Worm (Caenorhabditis elegans) whole organism, late embryonic: ENCODE measurements around the gene E02H1.1.

Experiments
- C08G9.2 ChIP-seq: sonication (generic microtip); optimal IDR thresholded peaks from 2 replicates; lab custom pipeline; 2016; ENCODE audit warnings: mild to moderate bottlenecking, missing genetic modification characterization, moderate library complexity, missing compliant biosample characterization
- C38D4.7 ChIP-seq: fragments of 200-800 bp; sonication (Bioruptor generic); optimal IDR thresholded peaks from 2 replicates; lab custom pipeline; 2018; ENCODE audit warnings: mild to moderate bottlenecking, missing genetic modification characterization, moderate library complexity, missing compliant biosample characterization
- F13H6.1 ChIP-seq: sonication (generic microtip); optimal IDR thresholded peaks from 2 replicates; lab custom pipeline; 2016; ENCODE audit warnings: missing genetic modification characterization, missing compliant biosample characterization
- K09A11.1 ChIP-seq: sonication (generic microtip); optimal IDR thresholded peaks from 2 replicates; lab custom pipeline; 2017; ENCODE audit warnings: antibody characterized with exemption, mild to moderate bottlenecking, missing genetic modification characterization, missing compliant biosample characterization; ENCODE audit not compliant: insufficient read depth
- T23F11.4 ChIP-seq: fragments of 200-800 bp; sonication (Bioruptor generic); optimal IDR thresholded peaks from 2 replicates; lab custom pipeline; 2018; ENCODE audit warnings: mild to moderate bottlenecking, missing genetic modification characterization, missing compliant biosample characterization
- Y22D7AL.16 ChIP-seq: sonication (generic microtip); optimal IDR thresholded peaks from 2 replicates; lab custom pipeline; 2016; ENCODE audit warnings: missing genetic modification characterization, missing compliant biosample characterization
- ceh-14 ChIP-seq: sonication (generic microtip); optimal IDR thresholded peaks from 2 replicates; lab custom pipeline; 2016; ENCODE audit warnings: missing genotype, missing genetic modification characterization, missing compliant biosample characterization
- ceh-18 ChIP-seq: sonication (generic microtip); optimal IDR thresholded peaks from 2 replicates; lab custom pipeline; 2016; ENCODE audit warnings: missing genetic modification characterization, missing compliant biosample characterization
- ceh-19 ChIP-seq: fragments of 200-800 bp; sonication (Bioruptor generic); optimal IDR thresholded peaks from 2 replicates; lab custom pipeline; 2018; ENCODE audit warnings: mild to moderate bottlenecking, missing genetic modification characterization, missing compliant biosample characterization
- ceh-2 ChIP-seq: sonication (generic microtip); optimal IDR thresholded peaks from 2 replicates; lab custom pipeline; 2016; ENCODE audit warnings: missing genotype, missing genetic modification characterization, missing compliant biosample characterization
- ceh-22 ChIP-seq: sonication (generic microtip); optimal IDR thresholded peaks from 2 replicates; lab custom pipeline; 2017; ENCODE audit warnings: missing biosample characterization, missing genetic modification characterization
- ceh-24 ChIP-seq: sonication (generic microtip); optimal IDR thresholded peaks from 2 replicates; lab custom pipeline; 2016; ENCODE audit warnings: mild to moderate bottlenecking, missing genetic modification characterization, missing compliant biosample characterization
- ceh-30 ChIP-seq: fragments of 150-350 bp; optimal IDR thresholded peaks from 2 replicates; lab custom pipeline; 2014; ENCODE audit warnings: missing biosample characterization, missing genetic modification characterization
- ceh-31 ChIP-seq: sonication (generic microtip); optimal IDR thresholded peaks from 2 replicates; lab custom pipeline; 2016; ENCODE audit warnings: missing genetic modification characterization, missing compliant biosample characterization
- ceh-48 ChIP-seq: sonication (generic microtip); optimal IDR thresholded peaks from 2 replicates; lab custom pipeline; 2016; ENCODE audit warnings: missing genetic modification characterization, inconsistent platforms, missing compliant biosample characterization
- ceh-6 ChIP-seq: fragments of 200-800 bp; sonication (Bioruptor generic); optimal IDR thresholded peaks from 2 replicates; lab custom pipeline; 2018; ENCODE audit warnings: mild to moderate bottlenecking, missing genetic modification characterization, missing compliant biosample characterization
- ceh-9 ChIP-seq: sonication (generic microtip); optimal IDR thresholded peaks from 2 replicates; lab custom pipeline; 2016; ENCODE audit warnings: mild to moderate bottlenecking, missing genetic modification characterization, inconsistent platforms, missing compliant biosample characterization
- che-1 ChIP-seq: sonication (generic microtip); optimal IDR thresholded peaks from 2 replicates; lab custom pipeline; 2016; ENCODE audit warnings: mild to moderate bottlenecking, missing genetic modification characterization, missing compliant biosample characterization
- dmd-4 ChIP-seq: sonication (generic microtip); optimal IDR thresholded peaks from 2 replicates; lab custom pipeline; 2016; ENCODE audit warnings: borderline replicate concordance, missing genetic modification characterization, missing compliant biosample characterization
- dve-1 ChIP-seq: sonication (generic microtip); optimal IDR thresholded peaks from 2 replicates; lab custom pipeline; 2017; ENCODE audit warnings: antibody characterized with exemption, mild to moderate bottlenecking, missing genetic modification characterization, missing compliant biosample characterization
- elt-4 ChIP-seq: sonication (generic microtip); optimal IDR thresholded peaks from 2 replicates; lab custom pipeline; 2016; ENCODE audit warnings: missing genetic modification characterization, missing compliant biosample characterization
- fkh-6 ChIP-seq: sonication (generic microtip); optimal IDR thresholded peaks from 2 replicates; lab custom pipeline; 2016; ENCODE audit warnings: missing genetic modification characterization, missing compliant biosample characterization
- hlh-13 ChIP-seq: fragments of 200-800 bp; sonication (Bioruptor generic); optimal IDR thresholded peaks from 2 replicates; lab custom pipeline; 2018; ENCODE audit warnings: mild to moderate bottlenecking, missing genetic modification characterization, missing compliant biosample characterization
- hlh-15 ChIP-seq: sonication (generic microtip); optimal IDR thresholded peaks from 2 replicates; lab custom pipeline; 2016; ENCODE audit warnings: missing genetic modification characterization, missing compliant biosample characterization
- hlh-30 ChIP-seq: sonication (generic microtip); optimal IDR thresholded peaks from 2 replicates; lab custom pipeline; 2017; ENCODE audit warnings: antibody characterized with exemption, missing genetic modification characterization, missing compliant biosample characterization; ENCODE audit not compliant: insufficient read depth
- hlh-8 ChIP-seq: sonication (generic microtip); optimal IDR thresholded peaks from 2 replicates; lab custom pipeline; 2016; ENCODE audit warnings: missing genotype, missing genetic modification characterization, missing compliant biosample characterization
- lim-6 ChIP-seq: sonication (generic microtip); optimal IDR thresholded peaks from 2 replicates; lab custom pipeline; 2016; ENCODE audit warnings: missing genetic modification characterization, missing compliant biosample characterization
- lin-11 ChIP-seq: fragments of 200-800 bp; sonication (Bioruptor generic); optimal IDR thresholded peaks from 2 replicates; lab custom pipeline; 2018; ENCODE audit warnings: mild to moderate bottlenecking, missing genetic modification characterization, missing compliant biosample characterization
- madf-2 ChIP-seq: sonication (generic microtip); optimal IDR thresholded peaks from 2 replicates; lab custom pipeline; 2017; ENCODE audit warnings: missing genetic modification characterization, missing compliant biosample characterization
- mec-3 ChIP-seq: sonication (generic microtip); optimal IDR thresholded peaks from 2 replicates; lab custom pipeline; 2016; ENCODE audit warnings: borderline replicate concordance, missing genetic modification characterization, missing compliant biosample characterization
- nfya-1 ChIP-seq: sonication (generic microtip); optimal IDR thresholded peaks from 2 replicates; lab custom pipeline; 2017; ENCODE audit warnings: missing genetic modification characterization, mild to moderate bottlenecking, missing compliant biosample characterization, antibody characterized with exemption, moderate library complexity
- nhr-11 ChIP-seq: fragments of 150-350 bp; optimal IDR thresholded peaks from 2 replicates; lab custom pipeline; 2014; ENCODE audit warnings: missing biosample characterization, missing genetic modification characterization
- nhr-232 ChIP-seq: sonication (generic microtip); optimal IDR thresholded peaks from 2 replicates; lab custom pipeline; 2016; ENCODE audit warnings: missing genetic modification characterization, missing compliant biosample characterization
- npax-4 ChIP-seq: sonication (generic microtip); optimal IDR thresholded peaks from 2 replicates; lab custom pipeline; 2016; ENCODE audit warnings: missing genetic modification characterization, missing compliant biosample characterization
- pat-9 ChIP-seq: fragments of 200-800 bp; sonication (Bioruptor generic); optimal IDR thresholded peaks from 2 replicates; lab custom pipeline; 2018; ENCODE audit warnings: mild to moderate bottlenecking, missing genetic modification characterization, moderate library complexity, missing compliant biosample characterization
- pax-1 ChIP-seq: fragments of 150-350 bp; optimal IDR thresholded peaks from 2 replicates; lab custom pipeline; 2014; ENCODE audit warnings: missing biosample characterization, missing genetic modification characterization
- pha-2 ChIP-seq: sonication (generic microtip); optimal IDR thresholded peaks from 2 replicates; lab custom pipeline; 2017; ENCODE audit warnings: mild to moderate bottlenecking, missing genetic modification characterization, missing compliant biosample characterization
- pha-4 ChIP-seq: fragments of 150-350 bp; optimal IDR thresholded peaks from 2 replicates; lab custom pipeline; 2018; ENCODE audit warnings: missing biosample characterization, missing genetic modification reagents, missing genetic modification characterization
- pros-1 ChIP-seq: fragments of 150-350 bp; optimal IDR thresholded peaks from 2 replicates; lab custom pipeline; 2014; ENCODE audit warnings: missing biosample characterization, missing genetic modification reagents, missing genetic modification characterization
- ref-2 ChIP-seq: sonication (generic microtip); optimal IDR thresholded peaks from 2 replicates; lab custom pipeline; 2016; ENCODE audit warnings: missing genetic modification characterization, missing compliant biosample characterization
- sdc-2 ChIP-seq: sonication (generic microtip); optimal IDR thresholded peaks from 2 replicates; lab custom pipeline; 2016; ENCODE audit warnings: missing genotype, missing genetic modification characterization, missing compliant biosample characterization
- sox-2 ChIP-seq: fragments of 200-800 bp; sonication (Bioruptor generic); IDR thresholded peaks from 2 replicates; pipeline ENCODE4 v1.3.6; 2022; ENCODE audit warnings: missing genetic modification reagents, missing genetic modification characterization, missing compliant biosample characterization
- sox-4 ChIP-seq: sonication (generic microtip); optimal IDR thresholded peaks from 2 replicates; lab custom pipeline; 2017; ENCODE audit warnings: mild to moderate bottlenecking, missing genetic modification characterization, inconsistent platforms, missing compliant biosample characterization
- syd-9 ChIP-seq: sonication (generic microtip); optimal IDR thresholded peaks from 2 replicates; lab custom pipeline; 2016; ENCODE audit warnings: mild to moderate bottlenecking, missing genetic modification characterization, moderate library complexity, missing compliant biosample characterization
- tbx-2 ChIP-seq: sonication (generic microtip); optimal IDR thresholded peaks from 2 replicates; lab custom pipeline; 2016; ENCODE audit warnings: missing genetic modification characterization, missing compliant biosample characterization
- tbx-7 ChIP-seq: sonication (generic microtip); optimal IDR thresholded peaks from 2 replicates; lab custom pipeline; 2016; ENCODE audit warnings: missing genotype, missing genetic modification characterization, missing compliant biosample characterization
- unc-55 ChIP-seq: sonication (generic microtip); optimal IDR thresholded peaks from 2 replicates; lab custom pipeline; 2017; ENCODE audit warnings: missing biosample characterization, missing genetic modification reagents, missing genetic modification characterization
- unc-86 ChIP-seq: sonication (generic microtip); optimal IDR thresholded peaks from 2 replicates; lab custom pipeline; 2016; ENCODE audit warnings: missing genetic modification characterization, missing compliant biosample characterization
- zip-5 ChIP-seq: sonication (generic microtip); optimal IDR thresholded peaks from 2 replicates; lab custom pipeline; 2016; ENCODE audit warnings: missing genetic modification characterization, missing compliant biosample characterization
- ztf-16 ChIP-seq: sonication (generic microtip); optimal IDR thresholded peaks from 2 replicates; lab custom pipeline; 2017; ENCODE audit warnings: missing genetic modification characterization, missing compliant biosample characterization

The E02H1.1 gene

DNA sequence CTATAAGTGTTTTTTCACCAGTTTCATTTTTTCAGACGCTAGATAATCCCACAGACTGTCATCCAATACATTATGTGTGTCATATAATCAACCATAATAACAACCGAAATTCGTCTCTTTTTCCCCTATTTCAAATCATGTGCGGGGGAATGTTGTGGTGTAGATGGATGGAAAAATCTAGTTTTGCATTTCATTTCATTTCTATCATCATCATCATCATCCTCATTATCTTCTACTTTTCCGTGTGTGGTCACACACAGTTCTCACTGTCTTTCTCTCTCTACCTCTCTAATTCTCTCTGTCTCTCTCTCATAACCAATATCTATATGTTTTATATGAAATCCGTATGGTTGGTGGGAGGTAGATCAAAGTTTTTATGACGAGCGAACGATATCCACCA, 17.6 kb downstream of the E02H1.1 start:
- no peak for TF ChIP-seq T23F11.4
- TF ChIP-seq syd-9 (tag; lab: Kevin White, UChicago) = no peak
- TF ChIP-seq nfya-1 (tag; lab: Kevin White, UChicago) = peak; percentile 20
- peak; percentile 7 for TF ChIP-seq ceh-31 (tag; lab: Kevin White, UChicago)
- TF ChIP-seq, all 69 proteins: peak for 2

- peak; percentile 76 for TF ChIP-seq madf-2 (tag; lab: Kevin White, UChicago)
- TF ChIP-seq K09A11.1 = peak; percentile 83
- no peak for TF ChIP-seq pros-1
- peak; percentile 89 for TF ChIP-seq che-1 (tag; lab: Kevin White, UChicago)
- no peak for TF ChIP-seq elt-4 (tag; lab: Kevin White, UChicago)
- peak; percentile 65 for TF ChIP-seq zip-5
- peak; percentile 80 for TF ChIP-seq sdc-2 (tag; lab: Kevin White, UChicago)
- peak; percentile 74 for TF ChIP-seq ceh-9
- TF ChIP-seq T23F11.4 = peak; percentile 80
- TF ChIP-seq nhr-11 = no peak
- peak; percentile 85 for TF ChIP-seq ref-2
- peak; percentile 89 for TF ChIP-seq sox-4 (tag; lab: Kevin White, UChicago)
- TF ChIP-seq ceh-48 (tag; lab: Kevin White, UChicago) = peak; percentile 73
- peak; percentile 83 for TF ChIP-seq dve-1 (tag; lab: Kevin White, UChicago)
- TF ChIP-seq C08G9.2 (tag; lab: Kevin White, UChicago) = peak; percentile 72
- TF ChIP-seq ceh-6 (GFP tag; lab: Kevin White, UChicago) = peak; percentile 88
- TF ChIP-seq ztf-16 = peak; percentile 68
- peak; percentile 84 for TF ChIP-seq C38D4.7 (GFP tag; lab: Kevin White, UChicago)
- TF ChIP-seq unc-55 (GFP tag; lab: Kevin White, UChicago) = no peak
- TF ChIP-seq ceh-30 = no peak
- peak; percentile 79 for TF ChIP-seq npax-4 (tag; lab: Kevin White, UChicago)
- TF ChIP-seq hlh-8 (tag; lab: Kevin White, UChicago) = peak; percentile 49
- TF ChIP-seq fkh-6 (tag; lab: Kevin White, UChicago) = peak; percentile 88
- peak; percentile 16 for TF ChIP-seq lim-6 (tag; lab: Kevin White, UChicago)
- TF ChIP-seq pat-9 (tag; lab: Kevin White, UChicago) = peak; percentile 84
- peak; percentile 60 for TF ChIP-seq ceh-2
- peak; percentile 89 for TF ChIP-seq nhr-232 (tag; lab: Kevin White, UChicago)
- peak; percentile 68 for TF ChIP-seq F13H6.1 (tag; lab: Kevin White, UChicago)
- peak; percentile 58 for TF ChIP-seq ceh-24 (tag; lab: Kevin White, UChicago)
- TF ChIP-seq syd-9 (tag; lab: Kevin White, UChicago) = peak; percentile 86
- peak; percentile 40 for TF ChIP-seq ceh-31 (tag; lab: Kevin White, UChicago)
- TF ChIP-seq ceh-18 = peak; percentile 70
- TF ChIP-seq sox-2 (GFP tag; lab: Robert Waterston, UW) = peak; percentile 76
- no peak for TF ChIP-seq ceh-22 (tag; lab: Kevin White, UChicago)
- TF ChIP-seq tbx-7 = peak; percentile 45
- no peak for TF ChIP-seq pha-4 (tag; lab: Kevin White, UChicago)
- peak; percentile 81 for TF ChIP-seq Y22D7AL.16
- TF ChIP-seq dmd-4 (tag; lab: Kevin White, UChicago) = peak; percentile 42
- peak; percentile 39 for TF ChIP-seq hlh-30
- peak; percentile 75 for TF ChIP-seq lin-11 (tag; lab: Kevin White, UChicago)
- peak; percentile 67 for TF ChIP-seq tbx-2 (tag; lab: Kevin White, UChicago)
- peak; percentile 88 for TF ChIP-seq unc-86 (tag; lab: Kevin White, UChicago)
- peak; percentile 77 for TF ChIP-seq hlh-15 (tag; lab: Kevin White, UChicago)
- peak; percentile 10 for TF ChIP-seq mec-3 (tag; lab: Kevin White, UChicago)
- no peak for TF ChIP-seq pax-1 (tag; lab: Kevin White, UChicago)
- TF ChIP-seq pha-2 (tag; lab: Kevin White, UChicago) = peak; percentile 75
- peak; percentile 16 for TF ChIP-seq ceh-14 (tag; lab: Kevin White, UChicago)
- peak; percentile 91 for TF ChIP-seq ceh-19 (GFP tag; lab: Kevin White, UChicago)
- peak; percentile 73 for TF ChIP-seq hlh-13
Observed at ce11 chrII:9566045-9566444, 24.9 kb downstream of the E02H1.1 start.
